Fruit fly (Drosophila melanogaster): ENCODE measurements around the gene CG31106.

Gene CG31106

dm6 chr3R:25219018-25219417, 2.9 kb downstream of the CG31106 start, which contains the start of gene CG31103:
Gene CG31103 (plus strand): TSS chr3R:25219318.
- TF ChIP-seq ttk (optimal IDR thresholded peaks at IDR 0.05) (no peak), h (optimal IDR thresholded peaks at IDR 0.05) (no peak), Myc (optimal IDR thresholded peaks at IDR 0.05) (no peak), psq (optimal IDR thresholded peaks at IDR 0.05) (no peak), insv (optimal IDR thresholded peaks at IDR 0.05) (no peak), Sin3A (optimal IDR thresholded peaks at IDR 0.05) (no peak)

- TF ChIP-seq ttk (optimal IDR thresholded peaks at IDR 0.05) (no peak), h (optimal IDR thresholded peaks at IDR 0.05) (no peak), insv (optimal IDR thresholded peaks at IDR 0.05) (no peak), psq (optimal IDR thresholded peaks at IDR 0.05) (no peak), Myc (optimal IDR thresholded peaks at IDR 0.05) (no peak), Sin3A (optimal IDR thresholded peaks at IDR 0.05) (no peak)
These were observed 5.2 kb downstream of the CG31106 start, which contains the start of gene Alg9 for dm6 chr3R:25221203-25221807. Gene Alg9 (plus strand): TSS chr3R:25221589.

- TF ChIP-seq Sin3A (optimal IDR thresholded peaks at IDR 0.05), result no peak
- no peak for TF ChIP-seq psq (optimal IDR thresholded peaks at IDR 0.05)
- no peak for TF ChIP-seq ttk (optimal IDR thresholded peaks at IDR 0.05)
- no peak for TF ChIP-seq Myc (optimal IDR thresholded peaks at IDR 0.05)
- no peak for TF ChIP-seq insv (optimal IDR thresholded peaks at IDR 0.05)
- TF ChIP-seq h (optimal IDR thresholded peaks at IDR 0.05), result no peak
These were observed 9.4 kb downstream of the CG31106 start for dm6 chr3R:25225483-25225882.

dm6 chr3R:25232271-25232989, 16.3 kb downstream of the CG31106 start, which contains the start of gene Cad96Cb:
Gene Cad96Cb (minus strand): TSS chr3R:25232321.
- TF ChIP-seq psq (optimal IDR thresholded peaks at IDR 0.05) (no peak), Sin3A (optimal IDR thresholded peaks at IDR 0.05) (no peak), Myc (optimal IDR thresholded peaks at IDR 0.05) (no peak), h (optimal IDR thresholded peaks at IDR 0.05) (no peak), ttk (optimal IDR thresholded peaks at IDR 0.05) (no peak), insv (optimal IDR thresholded peaks at IDR 0.05) (no peak)

- TF ChIP-seq ttk (optimal IDR thresholded peaks at IDR 0.05) (no peak), h (optimal IDR thresholded peaks at IDR 0.05) (no peak), Sin3A (optimal IDR thresholded peaks at IDR 0.05) (no peak), psq (optimal IDR thresholded peaks at IDR 0.05) (no peak), Myc (optimal IDR thresholded peaks at IDR 0.05) (no peak), insv (optimal IDR thresholded peaks at IDR 0.05) (no peak)
These were observed 19.3 kb downstream of the CG31106 start, which contains the start of gene Sil1 for dm6 chr3R:25235362-25235761. Gene Sil1 (minus strand): TSS chr3R:25235529.

- TF ChIP-seq ttk (optimal IDR thresholded peaks at IDR 0.05) (no peak), Sin3A (optimal IDR thresholded peaks at IDR 0.05) (no peak), Myc (optimal IDR thresholded peaks at IDR 0.05) (no peak), psq (optimal IDR thresholded peaks at IDR 0.05) (no peak), h (optimal IDR thresholded peaks at IDR 0.05) (no peak), insv (optimal IDR thresholded peaks at IDR 0.05) (no peak)
These were observed 20.0 kb downstream of the CG31106 start for dm6 chr3R:25236121-25236520.

- TF ChIP-seq Sin3A (optimal IDR thresholded peaks at IDR 0.05), result no peak
- no peak for TF ChIP-seq h (optimal IDR thresholded peaks at IDR 0.05)
- no peak for TF ChIP-seq Myc (optimal IDR thresholded peaks at IDR 0.05)
- no peak for TF ChIP-seq psq (optimal IDR thresholded peaks at IDR 0.05)
- TF ChIP-seq ttk (optimal IDR thresholded peaks at IDR 0.05), result no peak
- TF ChIP-seq insv (optimal IDR thresholded peaks at IDR 0.05), result no peak
These were observed 21.2 kb downstream of the CG31106 start, which contains the start of gene Jhbp7 for dm6 chr3R:25237314-25237713. Gene Jhbp7 (plus strand): TSS chr3R:25237614.

dm6 chr3R:25238771-25239700, 22.9 kb downstream of the CG31106 start:
- TF ChIP-seq Sin3A (optimal IDR thresholded peaks at IDR 0.05), result no peak
- TF ChIP-seq Myc (optimal IDR thresholded peaks at IDR 0.05), result no peak
- TF ChIP-seq insv (optimal IDR thresholded peaks at IDR 0.05), result no peak
- no peak for TF ChIP-seq h (optimal IDR thresholded peaks at IDR 0.05)
- TF ChIP-seq psq (optimal IDR thresholded peaks at IDR 0.05), result no peak
- no peak for TF ChIP-seq ttk (optimal IDR thresholded peaks at IDR 0.05)

dm6 chr3R:25239880-25240279, 23.8 kb downstream of the CG31106 start, which contains the start of gene to:
Gene to (plus strand): TSS chr3R:25240180.
- TF ChIP-seq insv (optimal IDR thresholded peaks at IDR 0.05) (no peak), h (optimal IDR thresholded peaks at IDR 0.05) (no peak), Sin3A (optimal IDR thresholded peaks at IDR 0.05) (no peak), ttk (optimal IDR thresholded peaks at IDR 0.05) (no peak), psq (optimal IDR thresholded peaks at IDR 0.05) (no peak), Myc (optimal IDR thresholded peaks at IDR 0.05) (no peak)

- TF ChIP-seq insv (optimal IDR thresholded peaks at IDR 0.05) (no peak), Myc (optimal IDR thresholded peaks at IDR 0.05) (no peak), psq (optimal IDR thresholded peaks at IDR 0.05) (no peak), ttk (optimal IDR thresholded peaks at IDR 0.05) (no peak), Sin3A (optimal IDR thresholded peaks at IDR 0.05) (no peak), h (optimal IDR thresholded peaks at IDR 0.05) (no peak)
These were observed 25.5 kb downstream of the CG31106 start, which contains the start of gene CG11854 for dm6 chr3R:25241507-25242070. Gene CG11854 (plus strand): TSS chr3R:25242020.
